Fruit fly (Drosophila melanogaster) whole organism, embryonic: ENCODE measurements around the gene Gr85a.

Experiments used
- BEAF-32 ChIP-seq: fragments of 200-800 bp; sonication (Bioruptor generic); optimal IDR thresholded peaks from 3 replicates; lab custom pipeline; 2017; ENCODE audit warnings: missing biosample characterization, missing genetic modification characterization, mild to moderate bottlenecking, moderate library complexity, missing genetic modification reagents
- Bgb ChIP-seq: fragments of 200-800 bp; sonication (Bioruptor generic); IDR thresholded peaks from 2 replicates; pipeline ENCODE4 v1.3.6; 2022; ENCODE audit warnings: missing biosample characterization, missing genetic modification characterization; ENCODE audit not compliant: partially characterized antibody
- BtbVII ChIP-seq: fragments of 200-800 bp; sonication (Bioruptor generic); optimal IDR thresholded peaks from 3 replicates; lab custom pipeline; 2017; ENCODE audit warnings: missing biosample characterization, mild to moderate bottlenecking, missing genetic modification characterization
- CG11695 ChIP-seq: fragments of 200-800 bp; sonication (Bioruptor generic); IDR thresholded peaks from 3 replicates; pipeline ENCODE4 v1.3.6; 2022; ENCODE audit warnings: missing biosample characterization, missing genetic modification characterization
- CG12744 ChIP-seq: fragments of 200-800 bp; sonication (Bioruptor generic); optimal IDR thresholded peaks from 2 replicates; lab custom pipeline; 2016; ENCODE audit warnings: missing biosample characterization, missing genetic modification characterization
- CG13775 ChIP-seq: fragments of 200-800 bp; sonication (Bioruptor generic); optimal IDR thresholded peaks from 3 replicates; lab custom pipeline; 2017; ENCODE audit warnings: missing biosample characterization, mild to moderate bottlenecking, missing genetic modification characterization
- CG15479 ChIP-seq: fragments of 200-800 bp; sonication (Bioruptor generic); optimal IDR thresholded peaks from 3 replicates; lab custom pipeline; 2019; ENCODE audit warnings: missing biosample characterization, mild to moderate bottlenecking, missing genetic modification characterization, moderate library complexity
- CG15514 ChIP-seq: fragments of 200-800 bp; sonication (Bioruptor generic); optimal IDR thresholded peaks from 3 replicates; lab custom pipeline; 2017; ENCODE audit warnings: missing biosample characterization, missing genetic modification characterization, mild to moderate bottlenecking, moderate library complexity, missing genetic modification reagents
- CG16815 ChIP-seq: fragments of 200-800 bp; sonication (Bioruptor generic); optimal IDR thresholded peaks from 3 replicates; lab custom pipeline; 2017; ENCODE audit warnings: missing biosample characterization, mild to moderate bottlenecking, missing genetic modification characterization
- CG17328 ChIP-seq: fragments of 200-800 bp; sonication (Bioruptor generic); IDR thresholded peaks from 2 replicates; pipeline ENCODE4 v1.3.6; 2022; ENCODE audit warnings: missing biosample characterization, missing genetic modification characterization
- CG17385 ChIP-seq: fragments of 200-800 bp; sonication (Bioruptor generic); optimal IDR thresholded peaks from 3 replicates; lab custom pipeline; 2018; ENCODE audit warnings: missing biosample characterization, mild to moderate bottlenecking, missing genetic modification characterization
- CG17612 ChIP-seq: fragments of 200-800 bp; sonication (Bioruptor generic); IDR thresholded peaks from 2 replicates; pipeline ENCODE4 v1.3.6; 2022; ENCODE audit warnings: missing biosample characterization, missing genetic modification characterization
- CG1792 ChIP-seq: fragments of 200-800 bp; sonication (Bioruptor generic); optimal IDR thresholded peaks from 2 replicates; lab custom pipeline; 2016; ENCODE audit warnings: missing biosample characterization, missing genetic modification characterization
- CG2875 ChIP-seq: fragments of 200-800 bp; sonication (Bioruptor generic); optimal IDR thresholded peaks from 2 replicates; lab custom pipeline; 2017; ENCODE audit warnings: missing biosample characterization, mild to moderate bottlenecking, missing genetic modification characterization, missing genetic modification reagents
- CG30020 ChIP-seq: fragments of 200-800 bp; optimal IDR thresholded peaks from 2 replicates; lab custom pipeline; 2019; ENCODE audit warnings: missing biosample characterization, mild to moderate bottlenecking, missing genetic modification characterization, moderate library complexity
- CG34376 ChIP-seq: fragments of 200-800 bp; sonication (Bioruptor generic); optimal IDR thresholded peaks from 2 replicates; lab custom pipeline; 2018; ENCODE audit warnings: missing biosample characterization, mild to moderate bottlenecking, missing genetic modification characterization
- Chrac-16 ChIP-seq: fragments of 200-800 bp; sonication (Bioruptor generic); optimal IDR thresholded peaks from 3 replicates; lab custom pipeline; 2016; ENCODE audit warnings: missing biosample characterization, missing genetic modification characterization
- CkIIα-i1 ChIP-seq: fragments of 200-800 bp; sonication (Bioruptor generic); IDR thresholded peaks from 2 replicates; pipeline ENCODE4 v1.3.6; 2022; ENCODE audit warnings: missing biosample characterization, missing genetic modification characterization
- Dref ChIP-seq: fragments of 200-800 bp; sonication (Bioruptor generic); IDR thresholded peaks from 2 replicates; pipeline ENCODE4 v1.3.6; 2022; ENCODE audit warnings: missing biosample characterization, missing genetic modification characterization
- E2f2 ChIP-seq: fragments of 200-800 bp; sonication (Bioruptor generic); IDR thresholded peaks from 2 replicates; pipeline ENCODE4 v1.3.6; 2022; ENCODE audit warnings: missing biosample characterization, missing genetic modification characterization
- Ets97D ChIP-seq: fragments of 200-800 bp; sonication (Bioruptor generic); optimal IDR thresholded peaks from 3 replicates; lab custom pipeline; 2016; ENCODE audit warnings: missing biosample characterization, missing genetic modification characterization
- Gug ChIP-seq: fragments of 200-800 bp; sonication (Bioruptor generic); IDR thresholded peaks from 4 replicates; pipeline ENCODE4 v1.3.6; 2022; ENCODE audit warnings: missing biosample characterization, missing genetic modification characterization
- H15 ChIP-seq: fragments of 200-800 bp; sonication (Bioruptor generic); IDR thresholded peaks from 3 replicates; pipeline ENCODE4 v1.3.6; 2022; ENCODE audit warnings: missing biosample characterization, missing genetic modification characterization
- Hr3 ChIP-seq: fragments of 200-800 bp; sonication (Bioruptor generic); optimal IDR thresholded peaks from 3 replicates; lab custom pipeline; 2016; ENCODE audit warnings: missing biosample characterization, missing genetic modification characterization
- Hsf ChIP-seq: fragments of 200-800 bp; sonication (Bioruptor generic); optimal IDR thresholded peaks from 3 replicates; lab custom pipeline; 2016; ENCODE audit warnings: missing biosample characterization, missing genetic modification characterization
- MBD-R2 ChIP-seq: fragments of 200-800 bp; sonication (Bioruptor generic); IDR thresholded peaks from 2 replicates; pipeline ENCODE4 v1.3.6; 2022; ENCODE audit warnings: missing biosample characterization, missing genetic modification characterization
- Nf-YB ChIP-seq: fragments of 200-800 bp; sonication (Bioruptor generic); optimal IDR thresholded peaks from 3 replicates; lab custom pipeline; 2019; ENCODE audit warnings: missing biosample characterization, mild to moderate bottlenecking, missing genetic modification characterization, moderate library complexity
- Poxn ChIP-seq: fragments of 200-800 bp; sonication (Bioruptor generic); IDR thresholded peaks from 2 replicates; pipeline ENCODE4 v1.3.6; 2022; ENCODE audit warnings: missing biosample characterization, missing genetic modification characterization
- Spps ChIP-seq: fragments of 200-800 bp; sonication (Bioruptor generic); optimal IDR thresholded peaks from 2 replicates; lab custom pipeline; 2018; ENCODE audit warnings: missing biosample characterization, mild to moderate bottlenecking, missing genetic modification characterization
- Xbp1 ChIP-seq: fragments of 200-800 bp; sonication (Bioruptor generic); optimal IDR thresholded peaks from 3 replicates; lab custom pipeline; 2016; ENCODE audit warnings: missing biosample characterization, mild to moderate bottlenecking, missing genetic modification characterization
- bab2 ChIP-seq: fragments of 200-800 bp; sonication (Bioruptor generic); optimal IDR thresholded peaks from 2 replicates; lab custom pipeline; 2016; ENCODE audit warnings: missing biosample characterization, missing genetic modification characterization
- bowl ChIP-seq: fragments of 200-800 bp; sonication (Bioruptor generic); IDR thresholded peaks from 2 replicates; pipeline ENCODE4 v1.3.6; 2022; ENCODE audit warnings: missing biosample characterization, missing genetic modification characterization
- caup ChIP-seq: fragments of 200-800 bp; sonication (Bioruptor generic); optimal IDR thresholded peaks from 3 replicates; lab custom pipeline; 2017; ENCODE audit warnings: missing biosample characterization, mild to moderate bottlenecking, missing genetic modification characterization, moderate library complexity; ENCODE audit not compliant: severe bottlenecking
- disco-r ChIP-seq: fragments of 200-800 bp; sonication (Bioruptor generic); optimal IDR thresholded peaks from 2 replicates; lab custom pipeline; 2016; ENCODE audit warnings: missing biosample characterization, missing genetic modification characterization
- dmrt11E ChIP-seq: fragments of 200-800 bp; sonication (Bioruptor generic); optimal IDR thresholded peaks from 3 replicates; lab custom pipeline; 2018; ENCODE audit warnings: missing biosample characterization, mild to moderate bottlenecking, missing genetic modification characterization, moderate library complexity
- esg ChIP-seq: fragments of 200-800 bp; sonication (Bioruptor generic); conservative IDR thresholded peaks from 2 replicates; pipeline ENCODE4 v1.3.6; 2022; ENCODE audit warnings: missing biosample characterization, missing genetic modification characterization
- insv ChIP-seq, 2 experiments: fragments of 200-800 bp; sonication (Bioruptor generic); optimal IDR thresholded peaks; 3 replicates each; lab custom pipeline; 2016 to 2018; ENCODE audit warnings: missing biosample characterization in 2 of 2, missing genetic modification characterization in 2 of 2
- lov ChIP-seq, 2 experiments: fragments of 200-800 bp in 1 of 2; fragments of >200 bp in 1 of 2; sonication (Bioruptor generic) in 1 of 2; IDR thresholded peaks in 1 of 2; optimal IDR thresholded peaks in 1 of 2; 2 replicates in 1 of 2; 3 replicates in 1 of 2; pipeline versions ENCODE4 v1.3.6 to Lab custom; 2017 to 2022; ENCODE audit warnings: missing biosample characterization in 1 of 2, missing genetic modification characterization in 1 of 2
- nmo ChIP-seq: fragments of 200-800 bp; sonication (Bioruptor generic); optimal IDR thresholded peaks from 2 replicates; lab custom pipeline; 2018; ENCODE audit warnings: missing biosample characterization, mild to moderate bottlenecking, missing genetic modification characterization, moderate library complexity
- onecut ChIP-seq: fragments of 200-800 bp; sonication (Bioruptor generic); IDR thresholded peaks from 2 replicates; pipeline ENCODE4 v1.3.6; 2022; ENCODE audit warnings: missing biosample characterization, missing genetic modification characterization
- salm ChIP-seq: fragments of 200-800 bp; sonication (Bioruptor generic); optimal IDR thresholded peaks from 2 replicates; lab custom pipeline; 2018; ENCODE audit warnings: missing biosample characterization, mild to moderate bottlenecking, missing genetic modification characterization
- scrt ChIP-seq: fragments of 200-800 bp; sonication (Bioruptor generic); optimal IDR thresholded peaks from 2 replicates; lab custom pipeline; 2018; ENCODE audit warnings: missing biosample characterization, mild to moderate bottlenecking, missing genetic modification characterization, moderate library complexity
- sens-2 ChIP-seq: fragments of 200-800 bp; sonication (Bioruptor generic); IDR thresholded peaks from 2 replicates; pipeline ENCODE4 v1.3.6; 2022; ENCODE audit warnings: missing biosample characterization, missing genetic modification characterization
- slbo ChIP-seq: fragments of 200-800 bp; sonication (Bioruptor generic); IDR thresholded peaks from 2 replicates; pipeline ENCODE4 v1.3.6; 2022; ENCODE audit warnings: missing biosample characterization, missing genetic modification characterization
- slou ChIP-seq: fragments of 200-800 bp; sonication (Bioruptor generic); optimal IDR thresholded peaks from 3 replicates; lab custom pipeline; 2016; ENCODE audit warnings: missing biosample characterization, missing genetic modification characterization
- stc ChIP-seq: fragments of 200-800 bp; sonication (Bioruptor generic); IDR thresholded peaks from 2 replicates; pipeline ENCODE4 v1.3.6; 2022; ENCODE audit warnings: missing biosample characterization, missing genetic modification characterization
- sug ChIP-seq: fragments of 200-800 bp; optimal IDR thresholded peaks from 2 replicates; lab custom pipeline; 2019; ENCODE audit warnings: missing biosample characterization, mild to moderate bottlenecking, missing genetic modification characterization, moderate library complexity
- tin ChIP-seq: fragments of 200-800 bp; sonication (Bioruptor generic); optimal IDR thresholded peaks from 3 replicates; lab custom pipeline; 2016; ENCODE audit warnings: missing biosample characterization, missing genetic modification characterization
- unpg ChIP-seq: fragments of 200-800 bp; sonication (Bioruptor generic); optimal IDR thresholded peaks from 3 replicates; lab custom pipeline; 2018; ENCODE audit warnings: missing biosample characterization, mild to moderate bottlenecking, missing genetic modification characterization, moderate library complexity
- vvl ChIP-seq: fragments of 200-800 bp; sonication (Bioruptor generic); IDR thresholded peaks from 2 replicates; pipeline ENCODE4 v1.3.6; 2022; ENCODE audit warnings: missing biosample characterization, missing genetic modification characterization

The Gr85a gene

DNA sequence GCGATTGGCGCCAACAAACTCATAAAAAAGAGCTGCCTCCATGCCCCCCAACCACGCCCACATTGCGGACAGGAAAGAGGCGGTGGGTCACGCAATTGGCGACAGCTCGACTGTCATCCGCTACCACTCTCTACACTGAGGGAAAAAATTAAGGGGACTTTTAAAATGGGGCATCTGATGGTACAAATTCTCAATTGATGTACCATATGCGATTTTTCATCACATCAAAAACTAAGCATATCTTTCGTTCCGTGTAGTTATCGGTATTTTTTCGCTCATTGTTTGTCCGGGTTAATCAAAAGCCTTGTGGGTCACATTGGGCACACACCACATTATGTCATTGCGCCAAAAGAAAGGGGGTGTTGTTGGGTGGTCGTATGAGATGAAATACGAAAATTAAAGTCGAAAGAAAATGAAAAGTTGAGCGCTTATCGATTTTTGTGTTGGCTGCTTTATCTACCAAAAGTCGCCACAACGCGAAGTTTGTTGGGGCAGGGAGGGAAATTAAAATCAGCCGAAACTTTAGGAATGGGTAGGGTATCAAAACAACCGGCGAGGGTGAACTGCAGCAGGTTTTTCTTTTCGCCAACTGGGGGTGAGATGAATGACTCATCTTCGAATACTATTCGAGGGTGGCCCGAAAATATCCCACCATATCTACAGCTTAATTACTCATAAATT lies 27.6 kb upstream of the Gr85a start (continued):
- TF ChIP-seq salm (tag; lab: Kevin White, UChicago): no peak
- TF ChIP-seq onecut: peak; percentile 95
- TF ChIP-seq slbo: peak; percentile 65
- no peak for TF ChIP-seq BEAF-32
- TF ChIP-seq CG1792 (GFP tag; lab: Kevin White, UChicago): peak; percentile 20
- TF ChIP-seq CG13775 (GFP tag; lab: Kevin White, UChicago): peak; percentile 9
- no peak for TF ChIP-seq CG12744 (GFP tag; lab: Kevin White, UChicago)
- no peak for TF ChIP-seq stc (GFP tag; lab: Robert Waterston, UW)
- TF ChIP-seq bab2 (GFP tag; lab: Kevin White, UChicago): peak; percentile 55
- TF ChIP-seq Hsf: peak; percentile 2
- TF ChIP-seq CG11695: peak; percentile 41; the same call in 1 of the 3 replicates
- no peak for TF ChIP-seq lov (optimal IDR thresholded peaks at IDR 0.05; lab: Kevin White, UChicago)
- no peak for TF ChIP-seq lov (GFP tag; IDR thresholded peaks at IDR 0.05; lab: Robert Waterston, UW)
- no peak for TF ChIP-seq Nf-YB (GFP tag; lab: Kevin White, UChicago)
- no peak for TF ChIP-seq esg
- TF ChIP-seq Poxn (GFP tag; lab: Robert Waterston, UW): no peak
- TF ChIP-seq Hr3 (GFP tag; lab: Kevin White, UChicago): peak; percentile 5
- no peak for TF ChIP-seq CkIIα-i1
- no peak for TF ChIP-seq sug (tag; lab: Kevin White, UChicago)
- TF ChIP-seq CG17328: peak; percentile 29; the same call in 1 of the 2 replicates
- no peak for TF ChIP-seq tin (GFP tag; lab: Kevin White, UChicago)
- TF ChIP-seq Spps (tag; lab: Kevin White, UChicago): no peak
- TF ChIP-seq disco-r (GFP tag; lab: Kevin White, UChicago): no peak
- TF ChIP-seq CG30020 (tag; lab: Kevin White, UChicago): no peak
- no peak for TF ChIP-seq E2f2
- TF ChIP-seq BtbVII (GFP tag; lab: Kevin White, UChicago): peak; percentile 46
- 0 out of 3 replicates have a peak, but pooled peaks have one; percentile 23 for TF ChIP-seq H15 (GFP tag; lab: Robert Waterston, UW)
- 0 out of 4 replicates have a peak, but pooled peaks have one; percentile 20 for TF ChIP-seq Gug (GFP tag; lab: Robert Waterston, UW)
- TF ChIP-seq insv (GFP tag; optimal IDR thresholded peaks at IDR 0.05; lab: Kevin White, UChicago): no peak
- TF ChIP-seq CG16815 (GFP tag; lab: Kevin White, UChicago): no peak
- no peak for TF ChIP-seq vvl (GFP tag; lab: Robert Waterston, UW)
- TF ChIP-seq slou (GFP tag; lab: Kevin White, UChicago): no peak
- peak; percentile 47; the same call in 1 of the 2 replicates for TF ChIP-seq MBD-R2
- TF ChIP-seq CG15514: peak; percentile 39
- TF ChIP-seq CG17612: no peak

DNA sequence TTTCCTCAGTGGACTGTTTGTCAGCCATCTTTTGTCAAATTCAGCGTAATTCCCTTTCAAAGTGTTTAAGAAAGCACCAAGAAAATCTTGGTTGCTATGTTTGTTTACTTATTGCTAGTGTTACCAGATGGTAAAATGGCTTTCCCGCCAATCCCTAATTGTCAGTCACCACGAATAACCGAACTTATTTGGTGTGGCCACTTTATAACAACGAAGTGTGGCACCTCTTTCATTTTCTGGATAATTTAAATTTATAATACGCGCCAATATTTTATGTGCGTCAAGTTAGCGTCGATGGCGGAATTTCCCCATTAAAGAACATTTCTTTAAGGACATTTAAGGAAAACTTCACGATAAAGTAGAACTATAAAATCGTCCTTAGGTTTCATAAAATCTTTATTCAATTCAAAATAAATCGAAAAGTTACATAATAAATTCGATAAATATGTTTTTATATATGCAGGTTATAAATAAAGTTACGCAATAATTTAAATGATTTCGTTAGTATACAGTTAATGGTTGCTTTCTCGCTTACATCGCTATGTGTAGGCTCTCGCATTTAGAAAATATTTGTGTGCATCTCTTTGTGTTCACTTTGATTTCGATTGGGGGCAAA lies 4.7 kb upstream of the Gr85a start, which contains the start of gene CG5359:
Gene CG5359, minus strand, starts transcription at position 103 of the 616 bp plus-strand sequence.
- TF ChIP-seq unpg (GFP tag; lab: Kevin White, UChicago) (no peak), CG15479 (GFP tag; lab: Kevin White, UChicago) (no peak), sens-2 (GFP tag; lab: Robert Waterston, UW) (no peak), Xbp1 (GFP tag; lab: Kevin White, UChicago) (no peak), scrt (no peak), caup (no peak), Dref (GFP tag; lab: Robert Waterston, UW) (peak; percentile 46), nmo (GFP tag; lab: Kevin White, UChicago) (no peak), dmrt11E (no peak), Chrac-16 (GFP tag; lab: Kevin White, UChicago) (no peak), CG34376 (GFP tag; lab: Kevin White, UChicago) (no peak), CG2875 (no peak), bowl (no peak), MBD-R2 (peak; percentile 84), CG17385 (GFP tag; lab: Kevin White, UChicago) (no peak), Ets97D (peak; percentile 73), Bgb (GFP tag; lab: Robert Waterston, UW) (peak; percentile 53; the same call in 1 of the 2 replicates)
